Worm (Caenorhabditis elegans): ENCODE results near the gene srx-84.
A peak's percentile ranks its signal among the peaks of the same experiment; 100 is the strongest.

DNA sequence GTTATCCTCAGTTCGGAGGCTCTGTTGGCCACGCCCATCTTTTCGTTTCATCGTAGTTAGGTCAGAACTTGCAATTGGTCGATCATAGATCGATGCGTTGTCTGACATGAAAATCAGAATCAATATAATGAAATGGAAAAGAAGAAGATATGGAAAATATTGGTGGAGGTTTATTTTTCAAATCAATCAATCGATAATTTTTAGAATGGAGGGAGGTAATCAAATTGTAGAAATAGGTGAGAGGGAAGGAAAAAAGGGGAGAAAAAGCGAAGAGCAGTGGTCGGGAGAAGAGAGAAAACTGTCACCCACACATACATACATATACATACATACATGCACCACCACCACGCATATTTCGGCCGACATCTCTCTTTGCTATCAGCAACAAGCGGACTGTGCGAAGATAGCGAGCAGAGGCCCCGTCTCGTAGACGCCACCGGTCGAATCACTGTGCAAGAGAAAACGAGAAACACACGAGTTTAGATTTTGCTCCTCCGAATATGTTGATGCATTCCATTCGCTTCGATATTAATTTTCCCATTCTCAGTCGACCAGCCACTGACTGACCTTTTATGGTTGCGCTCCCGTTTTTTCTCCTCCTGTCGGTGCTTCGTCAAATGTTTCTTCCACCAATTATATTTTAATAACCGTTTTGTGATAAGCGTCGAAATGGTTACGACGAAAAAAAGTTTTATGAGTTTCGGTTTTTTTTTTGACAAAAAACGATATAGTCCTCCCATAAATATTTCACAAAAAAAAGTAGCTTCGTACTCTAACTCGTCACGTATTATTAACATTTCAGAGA is 30.5 kb downstream of the srx-84 start, which contains the start of gene F35B12.10:
- TF ChIP-seq snpc-4 (tag; optimal IDR thresholded peaks at IDR 0.05) (no peak), ztf-11 (tag; optimal IDR thresholded peaks at IDR 0.05) (no peak), lsy-2 (tag; optimal IDR thresholded peaks at IDR 0.05) (no peak), unc-130 (tag; optimal IDR thresholded peaks at IDR 0.05) (no peak), mep-1 (tag; optimal IDR thresholded peaks at IDR 0.05) (no peak), elt-2 (tag; optimal IDR thresholded peaks at IDR 0.05) (peak; percentile 69), zag-1 (tag; optimal IDR thresholded peaks at IDR 0.05) (no peak)

Measured in whole organism, L1 larva.